Fruit fly (Drosophila melanogaster) whole organism, embryonic: ENCODE results near the gene CG43886.

Source experiments
- ATbp ChIP-seq: fragments of 200-800 bp; sonication (Bioruptor generic); optimal IDR thresholded peaks from 2 replicates; lab custom pipeline; 2017; ENCODE audit warnings: missing biosample characterization, mild to moderate bottlenecking, missing genetic modification characterization, missing genetic modification reagents
- BEAF-32 ChIP-seq: fragments of 200-800 bp; sonication (Bioruptor generic); optimal IDR thresholded peaks from 3 replicates; lab custom pipeline; 2017; ENCODE audit warnings: missing biosample characterization, missing genetic modification characterization, mild to moderate bottlenecking, moderate library complexity, missing genetic modification reagents
- CG10209 ChIP-seq: fragments of 200-800 bp; sonication (Bioruptor generic); optimal IDR thresholded peaks from 3 replicates; lab custom pipeline; 2017; ENCODE audit warnings: missing biosample characterization, mild to moderate bottlenecking, missing genetic modification characterization, missing genetic modification reagents
- CG12104 ChIP-seq: fragments of 200-800 bp; sonication (Bioruptor generic); optimal IDR thresholded peaks from 3 replicates; lab custom pipeline; 2016; ENCODE audit warnings: missing biosample characterization, missing genetic modification characterization
- CG12299 ChIP-seq: fragments of 200-800 bp; sonication (Bioruptor generic); optimal IDR thresholded peaks from 2 replicates; lab custom pipeline; 2018; ENCODE audit warnings: missing biosample characterization, mild to moderate bottlenecking, missing genetic modification characterization
- CG13424 ChIP-seq: fragments of 200-800 bp; sonication (Bioruptor generic); optimal IDR thresholded peaks from 2 replicates; lab custom pipeline; 2019; ENCODE audit warnings: missing biosample characterization, mild to moderate bottlenecking, missing genetic modification characterization, moderate library complexity
- CG13624 ChIP-seq: fragments of 200-800 bp; sonication (Bioruptor generic); optimal IDR thresholded peaks from 2 replicates; lab custom pipeline; 2016; ENCODE audit warnings: missing biosample characterization, missing genetic modification characterization
- CG17361 ChIP-seq: fragments of 200-800 bp; sonication (Bioruptor generic); IDR thresholded peaks from 3 replicates; pipeline ENCODE4 v1.3.6; 2022; ENCODE audit warnings: missing biosample characterization, missing genetic modification characterization
- CG17612 ChIP-seq: fragments of 200-800 bp; sonication (Bioruptor generic); IDR thresholded peaks from 2 replicates; pipeline ENCODE4 v1.3.6; 2022; ENCODE audit warnings: missing biosample characterization, missing genetic modification characterization
- CG1832 ChIP-seq: fragments of 200-800 bp; sonication (Bioruptor generic); optimal IDR thresholded peaks from 2 replicates; lab custom pipeline; 2017; ENCODE audit warnings: missing biosample characterization, mild to moderate bottlenecking, missing genetic modification characterization, inconsistent platforms
- CG18764 ChIP-seq: fragments of 200-800 bp; sonication (Bioruptor generic); optimal IDR thresholded peaks from 3 replicates; lab custom pipeline; 2016; ENCODE audit warnings: missing biosample characterization, missing genetic modification characterization
- CG2199 ChIP-seq: fragments of 200-800 bp; sonication (Bioruptor generic); IDR thresholded peaks from 3 replicates; pipeline ENCODE4 v1.3.6; 2022; ENCODE audit warnings: missing biosample characterization, missing genetic modification characterization
- CG32772 ChIP-seq: fragments of 200-800 bp; sonication (Bioruptor generic); IDR thresholded peaks from 2 replicates; pipeline ENCODE4 v1.3.6; 2022; ENCODE audit warnings: missing biosample characterization, missing genetic modification characterization
- CG3407 ChIP-seq: fragments of 200-800 bp; sonication (Bioruptor generic); optimal IDR thresholded peaks from 2 replicates; lab custom pipeline; 2018; ENCODE audit warnings: missing biosample characterization, mild to moderate bottlenecking, missing genetic modification characterization
- CG42726 ChIP-seq: fragments of 200-800 bp; sonication (Bioruptor generic); IDR thresholded peaks from 2 replicates; pipeline ENCODE4 v1.3.6; 2022; ENCODE audit warnings: missing biosample characterization, missing genetic modification characterization; ENCODE audit not compliant: partially characterized antibody
- CG4328 ChIP-seq: fragments of 200-800 bp; sonication (Bioruptor generic); optimal IDR thresholded peaks from 3 replicates; lab custom pipeline; 2017; ENCODE audit warnings: missing biosample characterization, missing genetic modification reagents, missing genetic modification characterization
- CG4854 ChIP-seq: fragments of 200-800 bp; sonication (Bioruptor generic); optimal IDR thresholded peaks from 2 replicates; lab custom pipeline; 2016; ENCODE audit warnings: missing biosample characterization, missing genetic modification characterization, inconsistent platforms
- CG7839 ChIP-seq: fragments of 200-800 bp; sonication (Bioruptor generic); optimal IDR thresholded peaks from 3 replicates; lab custom pipeline; 2018; ENCODE audit warnings: missing biosample characterization, mild to moderate bottlenecking, missing genetic modification characterization, moderate library complexity
- CG8924 ChIP-seq: fragments of 200-800 bp; optimal IDR thresholded peaks from 3 replicates; lab custom pipeline; 2019; ENCODE audit warnings: missing biosample characterization, mild to moderate bottlenecking, missing genetic modification characterization, moderate library complexity
- CG9215 ChIP-seq: fragments of 200-800 bp; sonication (Bioruptor generic); IDR thresholded peaks from 2 replicates; pipeline ENCODE4 v1.3.6; 2022; ENCODE audit warnings: missing biosample characterization, missing genetic modification characterization
- CoRest ChIP-seq: fragments of 200-800 bp; sonication (Bioruptor generic); optimal IDR thresholded peaks from 3 replicates; lab custom pipeline; 2018; ENCODE audit warnings: missing biosample characterization, mild to moderate bottlenecking, missing genetic modification characterization, moderate library complexity
- Dip3 ChIP-seq: fragments of 200-800 bp; sonication (Bioruptor generic); optimal IDR thresholded peaks from 3 replicates; lab custom pipeline; 2016; ENCODE audit warnings: missing biosample characterization, missing genetic modification characterization
- Dp ChIP-seq: fragments of 200-800 bp; sonication (Bioruptor generic); optimal IDR thresholded peaks from 2 replicates; lab custom pipeline; 2018; ENCODE audit warnings: missing biosample characterization, mild to moderate bottlenecking, missing genetic modification characterization, moderate library complexity
- GATAe ChIP-seq: fragments of 200-800 bp; sonication (Bioruptor generic); conservative IDR thresholded peaks from 2 replicates; pipeline ENCODE4 v1.3.6; 2022; ENCODE audit warnings: missing biosample characterization, missing genetic modification characterization
- Gug ChIP-seq: fragments of 200-800 bp; sonication (Bioruptor generic); IDR thresholded peaks from 4 replicates; pipeline ENCODE4 v1.3.6; 2022; ENCODE audit warnings: missing biosample characterization, missing genetic modification characterization
- HLH3B ChIP-seq: fragments of 200-800 bp; sonication (Bioruptor generic); IDR thresholded peaks from 2 replicates; pipeline ENCODE4 v1.3.6; 2022; ENCODE audit warnings: missing biosample characterization, missing genetic modification characterization
- Hey ChIP-seq: fragments of 200-800 bp; sonication (Bioruptor generic); optimal IDR thresholded peaks from 3 replicates; lab custom pipeline; 2018; ENCODE audit warnings: missing biosample characterization, mild to moderate bottlenecking, missing genetic modification characterization
- Hmr ChIP-seq: fragments of 200-800 bp; sonication (Bioruptor generic); optimal IDR thresholded peaks from 3 replicates; lab custom pipeline; 2017; ENCODE audit warnings: mild to moderate bottlenecking, missing biosample characterization, missing genetic modification reagents, missing genetic modification characterization
- Mad ChIP-seq: fragments of 200-800 bp; sonication (Bioruptor generic); optimal IDR thresholded peaks from 2 replicates; lab custom pipeline; 2016; ENCODE audit warnings: missing biosample characterization, missing genetic modification characterization
- ara ChIP-seq: fragments of 200-800 bp; sonication (Bioruptor generic); IDR thresholded peaks from 2 replicates; pipeline ENCODE4 v1.3.6; 2022; ENCODE audit warnings: missing biosample characterization, missing genetic modification characterization
- danr ChIP-seq: fragments of 200-800 bp; sonication (Bioruptor generic); IDR thresholded peaks from 2 replicates; pipeline ENCODE4 v1.3.6; 2022; ENCODE audit warnings: missing biosample characterization, missing genetic modification characterization
- esg ChIP-seq: fragments of 200-800 bp; sonication (Bioruptor generic); conservative IDR thresholded peaks from 2 replicates; pipeline ENCODE4 v1.3.6; 2022; ENCODE audit warnings: missing biosample characterization, missing genetic modification characterization
- h ChIP-seq: fragments of >200 bp; optimal IDR thresholded peaks from 2 replicates; lab custom pipeline; 2017
- hkb ChIP-seq, 2 experiments: fragments of 200-800 bp in 1 of 2; fragments of >200 bp in 1 of 2; sonication (Bioruptor generic) in 1 of 2; IDR thresholded peaks in 1 of 2; optimal IDR thresholded peaks in 1 of 2; 2 replicates each; pipeline versions ENCODE4 v1.3.6 to Lab custom; 2017 to 2022; ENCODE audit warnings: missing biosample characterization in 1 of 2, missing genetic modification characterization in 1 of 2
- ken ChIP-seq: fragments of 200-800 bp; sonication (Bioruptor generic); IDR thresholded peaks from 3 replicates; pipeline ENCODE4 v1.3.6; 2022; ENCODE audit warnings: missing biosample characterization, missing genetic modification characterization
- onecut ChIP-seq: fragments of 200-800 bp; sonication (Bioruptor generic); IDR thresholded peaks from 2 replicates; pipeline ENCODE4 v1.3.6; 2022; ENCODE audit warnings: missing biosample characterization, missing genetic modification characterization
- pnt ChIP-seq: fragments of 200-800 bp; sonication (Bioruptor generic); optimal IDR thresholded peaks from 3 replicates; lab custom pipeline; 2016; ENCODE audit warnings: missing biosample characterization, missing genetic modification characterization
- pros ChIP-seq: fragments of 200-800 bp; sonication (Bioruptor generic); optimal IDR thresholded peaks from 3 replicates; lab custom pipeline; 2019; ENCODE audit warnings: missing biosample characterization, mild to moderate bottlenecking, missing genetic modification characterization, moderate library complexity
- pum ChIP-seq: fragments of 200-800 bp; sonication (Bioruptor generic); optimal IDR thresholded peaks from 2 replicates; lab custom pipeline; 2016; ENCODE audit warnings: missing biosample characterization, missing genetic modification characterization
- repo ChIP-seq: fragments of 200-800 bp; sonication (Bioruptor generic); optimal IDR thresholded peaks from 2 replicates; lab custom pipeline; 2016; ENCODE audit warnings: missing biosample characterization, missing genetic modification characterization
- sim ChIP-seq: fragments of 200-800 bp; sonication (Bioruptor generic); IDR thresholded peaks from 2 replicates; pipeline ENCODE4 v1.3.6; 2022; ENCODE audit warnings: missing biosample characterization, missing genetic modification characterization
- slbo ChIP-seq: fragments of 200-800 bp; sonication (Bioruptor generic); IDR thresholded peaks from 2 replicates; pipeline ENCODE4 v1.3.6; 2022; ENCODE audit warnings: missing biosample characterization, missing genetic modification characterization
- stc ChIP-seq: fragments of 200-800 bp; sonication (Bioruptor generic); IDR thresholded peaks from 2 replicates; pipeline ENCODE4 v1.3.6; 2022; ENCODE audit warnings: missing biosample characterization, missing genetic modification characterization
- sug ChIP-seq: fragments of 200-800 bp; optimal IDR thresholded peaks from 2 replicates; lab custom pipeline; 2019; ENCODE audit warnings: missing biosample characterization, mild to moderate bottlenecking, missing genetic modification characterization, moderate library complexity
- tap ChIP-seq: fragments of 200-800 bp; optimal IDR thresholded peaks from 3 replicates; lab custom pipeline; 2019; ENCODE audit warnings: missing biosample characterization, mild to moderate bottlenecking, missing genetic modification characterization, moderate library complexity
- tgo ChIP-seq: fragments of 200-800 bp; sonication (Bioruptor generic); IDR thresholded peaks from 3 replicates; pipeline ENCODE4 v1.3.6; 2022; ENCODE audit warnings: missing biosample characterization, missing genetic modification characterization
- toy ChIP-seq: fragments of 200-800 bp; sonication (Bioruptor generic); IDR thresholded peaks from 2 replicates; pipeline ENCODE4 v1.3.6; 2022; ENCODE audit warnings: missing biosample characterization, missing genetic modification characterization
- usp ChIP-seq: fragments of >200 bp; optimal IDR thresholded peaks from 2 replicates; lab custom pipeline; 2017; ENCODE audit warnings: missing biosample characterization, missing genetic modification characterization
- yki ChIP-seq: fragments of >200 bp; optimal IDR thresholded peaks from 3 replicates; lab custom pipeline; 2018

CG43886 gene

DNA sequence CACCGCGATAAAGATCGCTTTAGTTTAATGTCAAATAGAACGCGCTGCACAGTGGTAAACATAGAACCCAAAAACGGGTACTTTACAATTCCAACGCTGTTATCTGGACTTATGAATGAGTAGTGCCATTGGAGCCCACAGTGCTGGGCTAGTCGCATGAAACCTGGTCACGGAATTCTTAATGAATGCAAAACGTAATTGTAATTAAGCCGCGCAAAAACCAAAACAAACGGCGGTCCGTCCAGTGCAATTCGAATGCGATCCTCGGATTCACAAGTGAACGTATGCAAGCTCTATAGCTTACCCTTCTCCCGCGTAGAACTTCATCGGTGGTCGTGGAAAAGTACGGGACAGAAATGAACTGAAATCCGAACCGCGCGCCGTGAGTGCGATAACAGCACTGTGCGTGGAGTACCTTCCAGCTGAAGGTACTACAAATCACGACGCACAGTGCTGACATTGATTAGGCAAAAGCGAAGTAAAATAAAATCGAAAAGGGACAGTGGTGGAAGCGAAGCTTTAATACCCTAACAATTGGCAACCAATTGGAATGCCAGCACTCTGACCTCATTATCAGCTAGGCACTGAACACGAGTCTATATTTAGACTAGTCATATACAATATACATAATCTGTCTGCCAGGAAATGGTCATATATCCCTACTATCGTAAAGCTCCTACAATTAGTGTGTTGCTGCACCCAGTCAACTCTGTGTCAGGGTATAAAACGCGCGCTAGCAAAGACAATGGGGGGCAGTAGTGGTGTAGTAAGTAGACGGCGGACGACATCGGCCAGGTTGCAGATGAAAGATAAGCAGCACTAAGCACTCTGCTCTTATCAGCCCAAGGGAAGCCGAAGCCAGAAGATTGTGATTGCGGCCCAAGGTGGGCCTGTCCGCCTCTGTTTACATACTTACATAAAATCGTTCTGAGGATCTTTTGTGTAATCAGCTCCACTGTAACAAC is 26.0 kb upstream of the CG43886 start (continued):
- TF ChIP-seq CG1832 (GFP tag; lab: Kevin White, UChicago) (no peak), Mad (GFP tag; lab: Kevin White, UChicago) (peak; percentile 41), sim (GFP tag; lab: Robert Waterston, UW) (no peak), CG13624 (GFP tag; lab: Kevin White, UChicago) (peak; percentile 12), CG10209 (GFP tag; lab: Kevin White, UChicago) (peak; percentile 55), CG8924 (tag; lab: Kevin White, UChicago) (peak; percentile 20), repo (GFP tag; lab: Kevin White, UChicago) (no peak), CG32772 (GFP tag; lab: Robert Waterston, UW) (peak; percentile 48), ken (GFP tag; lab: Robert Waterston, UW) (no peak), yki (lab: Kevin White, UChicago) (no peak), CG4328 (GFP tag; lab: Kevin White, UChicago) (no peak), slbo (GFP tag; lab: Robert Waterston, UW) (peak; percentile 69), toy (no peak), BEAF-32 (no peak), Dip3 (GFP tag; lab: Kevin White, UChicago) (peak; percentile 58), pum (GFP tag; lab: Kevin White, UChicago) (peak; percentile 38), CG4854 (GFP tag; lab: Kevin White, UChicago) (no peak), CoRest (tag; lab: Kevin White, UChicago) (peak; percentile 59), Hey (tag; lab: Kevin White, UChicago) (peak; percentile 53), CG17612 (GFP tag; lab: Robert Waterston, UW) (no peak), sug (peak; percentile 100), CG18764 (no peak), tgo (GFP tag; lab: Robert Waterston, UW) (peak; percentile 51), CG13424 (tag; lab: Kevin White, UChicago) (peak; percentile 30), ara (GFP tag; lab: Robert Waterston, UW) (peak; percentile 46; the same call in 1 of the 2 replicates), Dp (GFP tag; lab: Kevin White, UChicago) (no peak), CG42726 (GFP tag; lab: Robert Waterston, UW) (no peak), CG12104 (GFP tag; lab: Kevin White, UChicago) (peak; percentile 38), ATbp (GFP tag; lab: Kevin White, UChicago) (peak; percentile 26), pros (GFP tag; lab: Kevin White, UChicago) (peak; percentile 9), stc (no peak), GATAe (GFP tag; lab: Robert Waterston, UW) (peak; percentile 71; the same call in 1 of the 2 replicates), hkb (optimal IDR thresholded peaks at IDR 0.05; lab: Kevin White, UChicago) (no peak), hkb (GFP tag; IDR thresholded peaks at IDR 0.05; lab: Robert Waterston, UW) (peak; percentile 63), usp (GFP tag; lab: Kevin White, UChicago) (no peak), CG2199 (no peak), CG3407 (GFP tag; lab: Kevin White, UChicago) (no peak), Hmr (GFP tag; lab: Kevin White, UChicago) (peak; percentile 41), CG17361 (GFP tag; lab: Robert Waterston, UW) (0 out of 3 replicates have a peak, but pooled peaks have one; percentile 45), Gug (peak; percentile 60; the same call in 2 of the 4 replicates), CG9215 (GFP tag; lab: Robert Waterston, UW) (peak; percentile 38), danr (peak; percentile 38; the same call in 1 of the 2 replicates), onecut (GFP tag; lab: Robert Waterston, UW) (no peak), CG12299 (tag; lab: Kevin White, UChicago) (peak; percentile 10), tap (tag; lab: Kevin White, UChicago) (peak; percentile 31), esg (GFP tag; lab: Robert Waterston, UW) (peak; percentile 36), HLH3B (GFP tag; lab: Robert Waterston, UW) (peak; percentile 28; the same call in 1 of the 2 replicates), h (lab: Kevin White, UChicago) (no peak), pnt (GFP tag; lab: Kevin White, UChicago) (peak; percentile 3), CG7839 (tag; lab: Kevin White, UChicago) (peak; percentile 58)
